Worm (Caenorhabditis elegans) whole organism, young adult: ENCODE measurements around the gene R07H5.16.

ENCODE experiments used
- D2030.7 ChIP-seq: fragments of 200-800 bp; sonication (Bioruptor generic); IDR thresholded peaks from 2 replicates; pipeline ENCODE4 v1.3.6; 2022; ENCODE audit warnings: missing genetic modification reagents, missing genetic modification characterization, missing compliant biosample characterization
- F10E7.11 ChIP-seq: sonication (generic microtip); optimal IDR thresholded peaks from 2 replicates; lab custom pipeline; 2017; ENCODE audit warnings: mild to moderate bottlenecking, missing genetic modification characterization, moderate library complexity, missing compliant biosample characterization
- F23B12.7 ChIP-seq: sonication (generic microtip); optimal IDR thresholded peaks from 2 replicates; lab custom pipeline; 2017; ENCODE audit warnings: missing genetic modification characterization, mild to moderate bottlenecking, missing compliant biosample characterization, antibody characterized with exemption, moderate library complexity; ENCODE audit not compliant: insufficient read depth
- F33H1.4 ChIP-seq: fragments of 200-800 bp; sonication (Bioruptor generic); IDR thresholded peaks from 2 replicates; pipeline ENCODE4 v1.3.6; 2022; ENCODE audit warnings: missing genetic modification reagents, missing genetic modification characterization, missing compliant biosample characterization
- F52B5.7 ChIP-seq: sonication (generic microtip); optimal IDR thresholded peaks from 2 replicates; lab custom pipeline; 2016; ENCODE audit warnings: mild to moderate bottlenecking, missing genetic modification characterization, missing compliant biosample characterization
- K12H6.12 ChIP-seq: fragments of 200-800 bp; sonication (Bioruptor generic); optimal IDR thresholded peaks from 2 replicates; lab custom pipeline; 2018; ENCODE audit warnings: mild to moderate bottlenecking, missing genetic modification characterization, missing compliant biosample characterization
- Y67H2A.10 ChIP-seq: fragments of 200-800 bp; sonication (Bioruptor generic); conservative IDR thresholded peaks from 2 replicates; pipeline ENCODE4 v1.3.6; 2022; ENCODE audit warnings: missing genetic modification reagents, missing genetic modification characterization, missing compliant biosample characterization
- akir-1 ChIP-seq: fragments of 200-800 bp; sonication (Bioruptor generic); optimal IDR thresholded peaks from 2 replicates; lab custom pipeline; 2018; ENCODE audit warnings: mild to moderate bottlenecking, missing genetic modification characterization, moderate library complexity, missing compliant biosample characterization
- ama-1 ChIP-seq, 3 experiments: fragments of 150-350 bp in 1 of 3; sonication (generic microtip) in 2 of 3; optimal IDR thresholded peaks; 2 replicates each; lab custom pipeline; 2014 to 2018; ENCODE audit warnings: missing biosample characterization in 2 of 3, missing genetic modification characterization in 2 of 3, missing genetic modification reagents in 2 of 3
- atf-7 ChIP-seq: sonication (generic microtip); optimal IDR thresholded peaks from 2 replicates; lab custom pipeline; 2017; ENCODE audit warnings: mild to moderate bottlenecking, missing genetic modification characterization, missing compliant biosample characterization
- bed-1 ChIP-seq: fragments of 200-800 bp; sonication (Bioruptor generic); IDR thresholded peaks from 2 replicates; pipeline ENCODE4 v1.3.6; 2022; ENCODE audit warnings: missing genetic modification reagents, missing genetic modification characterization, missing compliant biosample characterization
- ccch-3 ChIP-seq: fragments of 200-800 bp; sonication (Bioruptor generic); optimal IDR thresholded peaks from 2 replicates; lab custom pipeline; 2018; ENCODE audit warnings: mild to moderate bottlenecking, missing genetic modification characterization, missing compliant biosample characterization
- cebp-2 ChIP-seq: fragments of 200-800 bp; sonication (Bioruptor generic); IDR thresholded peaks from 2 replicates; pipeline ENCODE4 v1.3.6; 2022; ENCODE audit warnings: missing genetic modification characterization, missing compliant biosample characterization
- ceh-100 ChIP-seq: fragments of 200-800 bp; sonication (Bioruptor generic); IDR thresholded peaks from 2 replicates; pipeline ENCODE4 v1.3.6; 2022; ENCODE audit warnings: missing genetic modification reagents, missing genetic modification characterization, missing compliant biosample characterization
- ceh-58 ChIP-seq: fragments of 200-800 bp; sonication (Bioruptor generic); IDR thresholded peaks from 2 replicates; pipeline ENCODE4 v1.3.6; 2022; ENCODE audit warnings: missing genetic modification characterization, missing compliant biosample characterization
- chd-7 ChIP-seq: sonication (generic microtip); optimal IDR thresholded peaks from 2 replicates; lab custom pipeline; 2016; ENCODE audit warnings: mild to moderate bottlenecking, missing genetic modification characterization, moderate library complexity, missing compliant biosample characterization
- die-1 ChIP-seq: sonication (generic microtip); optimal IDR thresholded peaks from 2 replicates; lab custom pipeline; 2016; ENCODE audit warnings: missing genotype, mild to moderate bottlenecking, missing genetic modification characterization, missing compliant biosample characterization
- dox-1 ChIP-seq: fragments of 200-800 bp; sonication (Bioruptor generic); IDR thresholded peaks from 2 replicates; pipeline ENCODE4 v1.3.6; 2022; ENCODE audit warnings: missing genetic modification reagents, missing genetic modification characterization, missing compliant biosample characterization
- dpff-1 ChIP-seq: sonication (generic microtip); optimal IDR thresholded peaks from 2 replicates; lab custom pipeline; 2017; ENCODE audit warnings: mild to moderate bottlenecking, missing genetic modification characterization, missing compliant biosample characterization
- egrh-3 ChIP-seq: fragments of 200-800 bp; sonication (Bioruptor generic); IDR thresholded peaks from 2 replicates; pipeline ENCODE4 v1.3.6; 2022; ENCODE audit warnings: missing genetic modification reagents, missing genetic modification characterization, missing compliant biosample characterization
- ets-4 ChIP-seq: fragments of 200-800 bp; sonication (Bioruptor generic); optimal IDR thresholded peaks from 2 replicates; lab custom pipeline; 2018; ENCODE audit warnings: mild to moderate bottlenecking, missing genetic modification characterization, missing compliant biosample characterization
- hlh-12 ChIP-seq: sonication (generic microtip); optimal IDR thresholded peaks from 2 replicates; lab custom pipeline; 2016; ENCODE audit warnings: missing genetic modification characterization, missing compliant biosample characterization
- hmg-1.2 ChIP-seq: fragments of 200-800 bp; sonication (Bioruptor generic); IDR thresholded peaks from 2 replicates; pipeline ENCODE4 v1.3.6; 2022; ENCODE audit warnings: missing genetic modification reagents, missing genetic modification characterization, missing compliant biosample characterization
- lag-1 ChIP-seq: fragments of 200-800 bp; sonication (Bioruptor generic); IDR thresholded peaks from 2 replicates; pipeline ENCODE4 v1.3.6; 2022; ENCODE audit warnings: missing genetic modification reagents, missing genetic modification characterization, missing compliant biosample characterization
- lin-35 ChIP-seq, 3 experiments: fragments of 150-350 bp in 2 of 3; sonication (generic microtip) in 1 of 3; optimal IDR thresholded peaks; 2 replicates each; lab custom pipeline; 2014 to 2018; ENCODE audit warnings: missing biosample characterization in 3 of 3, missing genetic modification characterization in 3 of 3, missing genetic modification reagents in 3 of 3
- mcd-1 ChIP-seq: fragments of 200-800 bp; sonication (Bioruptor generic); IDR thresholded peaks from 2 replicates; pipeline ENCODE4 v1.3.6; 2022; ENCODE audit warnings: missing genetic modification reagents, missing genetic modification characterization, missing compliant biosample characterization
- nfya-2 ChIP-seq: fragments of 200-800 bp; sonication (Bioruptor generic); IDR thresholded peaks from 2 replicates; pipeline ENCODE4 v1.3.6; 2022; ENCODE audit warnings: missing genetic modification reagents, missing genetic modification characterization, missing compliant biosample characterization
- nhr-179 ChIP-seq: sonication (generic microtip); optimal IDR thresholded peaks from 2 replicates; lab custom pipeline; 2016; ENCODE audit warnings: mild to moderate bottlenecking, missing genetic modification characterization, missing compliant biosample characterization
- nhr-90 ChIP-seq: sonication (generic microtip); optimal IDR thresholded peaks from 2 replicates; lab custom pipeline; 2016; ENCODE audit warnings: missing genotype, mild to moderate bottlenecking, missing genetic modification characterization, missing compliant biosample characterization
- pbrm-1 ChIP-seq: fragments of 200-800 bp; sonication (Bioruptor generic); IDR thresholded peaks from 2 replicates; pipeline ENCODE4 v1.3.6; 2022; ENCODE audit warnings: missing genetic modification reagents, missing genetic modification characterization, missing compliant biosample characterization
- rcor-1 ChIP-seq: fragments of 200-800 bp; sonication (Bioruptor generic); IDR thresholded peaks from 2 replicates; pipeline ENCODE4 v1.3.6; 2022; ENCODE audit warnings: missing genetic modification reagents, missing genetic modification characterization, missing compliant biosample characterization
- snpc-1.1 ChIP-seq: sonication (generic microtip); optimal IDR thresholded peaks from 2 replicates; lab custom pipeline; 2017; ENCODE audit warnings: missing genetic modification characterization, mild to moderate bottlenecking, missing compliant biosample characterization, antibody characterized with exemption, moderate library complexity, missing genotype, missing genetic modification reagents; ENCODE audit not compliant: insufficient read depth
- somi-1 ChIP-seq: fragments of 200-800 bp; sonication (Bioruptor generic); optimal IDR thresholded peaks from 2 replicates; lab custom pipeline; 2018; ENCODE audit warnings: mild to moderate bottlenecking, missing genetic modification characterization, missing compliant biosample characterization
- sptf-2 ChIP-seq: fragments of 200-800 bp; sonication (Bioruptor generic); optimal IDR thresholded peaks from 2 replicates; lab custom pipeline; 2018; ENCODE audit warnings: mild to moderate bottlenecking, missing genetic modification characterization, missing compliant biosample characterization
- tlf-1 ChIP-seq: fragments of 200-800 bp; sonication (Bioruptor generic); optimal IDR thresholded peaks from 2 replicates; lab custom pipeline; 2018; ENCODE audit warnings: mild to moderate bottlenecking, missing genetic modification characterization, missing compliant biosample characterization
- xnd-1 ChIP-seq: sonication (generic microtip); optimal IDR thresholded peaks from 2 replicates; lab custom pipeline; 2016; ENCODE audit warnings: missing genotype, missing genetic modification reagents, missing genetic modification characterization, missing compliant biosample characterization
- zim-3 ChIP-seq: sonication (generic microtip); optimal IDR thresholded peaks from 2 replicates; lab custom pipeline; 2017; ENCODE audit warnings: mild to moderate bottlenecking, missing genetic modification characterization, moderate library complexity, missing compliant biosample characterization
- ztf-28 ChIP-seq: fragments of 200-800 bp; sonication (Bioruptor generic); IDR thresholded peaks from 2 replicates; pipeline ENCODE4 v1.3.6; 2022; ENCODE audit warnings: missing genetic modification reagents, missing genetic modification characterization, missing compliant biosample characterization

R07H5.16 gene

ce11 chrIV:11223878-11224277, 24.7 kb downstream of the R07H5.16 start, which contains the start of gene C29F4.3:
C29F4.3 (minus strand) TSS chrIV:11223978.
- no peak for TF ChIP-seq lag-1 (GFP tag; lab: Robert Waterston, UW)
- no peak for TF ChIP-seq atf-7 (tag; lab: Kevin White, UChicago)
- TF ChIP-seq dpff-1 (tag; lab: Kevin White, UChicago), result no peak
- no peak for TF ChIP-seq zim-3 (tag; lab: Kevin White, UChicago)
- TF ChIP-seq die-1, result no peak
- no peak for TF ChIP-seq snpc-1.1 (tag; lab: Kevin White, UChicago)
- TF ChIP-seq nhr-179 (tag; lab: Kevin White, UChicago), result no peak
- TF ChIP-seq xnd-1, result no peak
- no peak for TF ChIP-seq ccch-3
- TF ChIP-seq ceh-58, result no peak
- TF ChIP-seq tlf-1, result no peak
- no peak for TF ChIP-seq F33H1.4 (GFP tag; lab: Robert Waterston, UW)
- no peak for TF ChIP-seq ztf-28 (GFP tag; lab: Robert Waterston, UW)
- no peak for TF ChIP-seq nfya-2 (GFP tag; lab: Robert Waterston, UW)
- TF ChIP-seq Y67H2A.10 (GFP tag; lab: Robert Waterston, UW), result no peak
- no peak for TF ChIP-seq ceh-100 (GFP tag; lab: Robert Waterston, UW)
- no peak for TF ChIP-seq ama-1 (optimal IDR thresholded peaks at IDR 0.05; lab: Kevin White, UChicago)
- no peak for TF ChIP-seq ama-1 (GFP tag; optimal IDR thresholded peaks at IDR 0.05; lab: Kevin White, UChicago)
- TF ChIP-seq sptf-2 (GFP tag; lab: Kevin White, UChicago), result no peak
- TF ChIP-seq F10E7.11 (tag; lab: Kevin White, UChicago), result no peak
- no peak for TF ChIP-seq rcor-1 (GFP tag; lab: Robert Waterston, UW)
- TF ChIP-seq, all 124 proteins: peak for 0

ce11 chrIV:11225206-11225605, 26.1 kb downstream of the R07H5.16 start, which contains the start of gene col-125:
col-125 (plus strand) TSS chrIV:11225506.
- TF ChIP-seq rcor-1 (GFP tag; lab: Robert Waterston, UW) (no peak), D2030.7 (GFP tag; lab: Robert Waterston, UW) (no peak), bed-1 (GFP tag; lab: Robert Waterston, UW) (no peak), nhr-90 (no peak), dpff-1 (tag; lab: Kevin White, UChicago) (no peak), chd-7 (tag; lab: Kevin White, UChicago) (no peak)

DNA sequence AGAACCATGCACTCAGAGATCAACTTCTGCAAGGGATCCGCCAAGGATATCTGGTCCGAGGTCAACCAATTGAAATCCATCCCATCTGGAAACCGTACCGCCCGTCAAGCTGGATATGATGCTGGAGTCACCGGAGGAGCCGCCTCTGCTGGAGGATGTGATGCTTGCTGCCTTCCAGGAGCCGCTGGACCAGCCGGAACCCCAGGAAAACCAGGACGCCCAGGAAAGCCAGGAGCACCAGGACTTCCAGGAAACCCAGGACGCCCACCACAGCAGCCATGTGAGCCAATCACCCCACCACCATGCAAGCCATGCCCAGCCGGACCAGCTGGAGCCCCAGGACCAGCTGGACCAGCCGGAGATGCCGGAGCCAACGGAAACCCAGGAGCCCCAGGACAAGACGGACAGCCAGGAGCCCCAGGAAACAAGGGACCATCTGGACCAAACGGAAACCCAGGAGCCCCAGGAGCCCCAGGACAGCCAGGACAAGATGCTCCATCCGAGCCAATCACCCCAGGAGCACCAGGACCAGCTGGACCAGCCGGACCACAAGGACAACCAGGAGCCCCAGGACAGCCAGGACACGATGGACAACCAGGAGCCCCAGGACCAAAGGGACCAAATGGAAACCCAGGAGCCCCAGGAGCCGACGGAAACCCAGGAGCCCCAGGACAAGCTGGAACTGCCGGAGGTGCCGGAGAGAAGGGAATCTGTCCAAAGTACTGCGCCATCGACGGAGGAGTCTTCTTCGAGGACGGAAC, 26.8 kb downstream of the R07H5.16 start:
- TF ChIP-seq egrh-3 (GFP tag; lab: Robert Waterston, UW) (peak; percentile 96), cebp-2 (0 out of 2 replicates have a peak, but pooled peaks have one; percentile 5)

- no peak for TF ChIP-seq hlh-12
- no peak for TF ChIP-seq lin-35 (GFP tag; optimal IDR thresholded peaks at IDR 0.05; lab: Kevin White, UChicago)
- TF ChIP-seq pbrm-1 (GFP tag; lab: Robert Waterston, UW), result no peak
- TF ChIP-seq dox-1 (GFP tag; lab: Robert Waterston, UW), result no peak
- no peak for TF ChIP-seq akir-1 (GFP tag; lab: Kevin White, UChicago)
- no peak for TF ChIP-seq K12H6.12 (tag; lab: Kevin White, UChicago)
- TF ChIP-seq ets-4 (GFP tag; lab: Kevin White, UChicago), result no peak
- TF ChIP-seq F52B5.7 (tag; lab: Kevin White, UChicago), result no peak
- no peak for TF ChIP-seq hmg-1.2 (GFP tag; lab: Robert Waterston, UW)
- no peak for TF ChIP-seq F23B12.7
- no peak for TF ChIP-seq mcd-1 (GFP tag; lab: Robert Waterston, UW)
- no peak for TF ChIP-seq somi-1 (GFP tag; lab: Kevin White, UChicago)
Measured at ce11 chrIV:11226545-11226944, 27.4 kb downstream of the R07H5.16 start.
